Worm (Caenorhabditis elegans) whole organism, L4 larva: Measurements from ENCODE around the gene tebp-1.

Experiments
- F37D6.2 ChIP-seq: sonication (generic microtip); optimal IDR thresholded peaks from 2 replicates; lab custom pipeline; 2016; ENCODE audit warnings: mild to moderate bottlenecking, missing genetic modification characterization, missing compliant biosample characterization
- T26A8.4 ChIP-seq: fragments of 200-800 bp; sonication (Bioruptor generic); IDR thresholded peaks from 2 replicates; pipeline ENCODE4 v1.3.6; 2022; ENCODE audit warnings: missing genetic modification characterization, missing compliant biosample characterization
- Y105C5A.15 ChIP-seq: fragments of 200-800 bp; sonication (Bioruptor generic); IDR thresholded peaks from 2 replicates; pipeline ENCODE4 v1.3.6; 2022; ENCODE audit warnings: missing genetic modification characterization, missing compliant biosample characterization
- Y48G9A.11 ChIP-seq: fragments of 200-800 bp; sonication (Bioruptor generic); IDR thresholded peaks from 2 replicates; pipeline ENCODE4 v1.3.6; 2022; ENCODE audit warnings: missing genetic modification reagents, missing genetic modification characterization, missing compliant biosample characterization
- ZK337.2 ChIP-seq: fragments of 200-800 bp; sonication (Bioruptor generic); IDR thresholded peaks from 2 replicates; pipeline ENCODE4 v1.3.6; 2022; ENCODE audit warnings: missing genetic modification reagents, missing genetic modification characterization, missing compliant biosample characterization
- aha-1 ChIP-seq: fragments of 150-350 bp; peaks from one replicate; lab custom pipeline; 2014; ENCODE audit warnings: missing biosample characterization, missing genetic modification characterization
- ces-1 ChIP-seq: fragments of 150-350 bp; sonication (generic microtip); optimal IDR thresholded peaks from 4 replicates; lab custom pipeline; 2014; ENCODE audit warnings: missing biosample characterization, missing genetic modification reagents, missing genetic modification characterization
- cey-2 ChIP-seq: sonication (generic microtip); optimal IDR thresholded peaks from 3 replicates; lab custom pipeline; 2017; ENCODE audit warnings: missing genetic modification characterization, mild to moderate bottlenecking, missing compliant biosample characterization, antibody characterized with exemption, borderline replicate concordance; ENCODE audit not compliant: insufficient read depth
- daf-19 ChIP-seq: fragments of 200-800 bp; sonication (Bioruptor generic); conservative IDR thresholded peaks from 2 replicates; pipeline ENCODE4 v1.3.6; 2022; ENCODE audit warnings: missing genetic modification characterization, missing compliant biosample characterization
- dve-1 ChIP-seq: sonication (generic microtip); optimal IDR thresholded peaks from 2 replicates; lab custom pipeline; 2017; ENCODE audit warnings: antibody characterized with exemption, mild to moderate bottlenecking, missing genetic modification characterization, missing compliant biosample characterization; ENCODE audit not compliant: insufficient read depth
- egl-43 ChIP-seq: fragments of 200-800 bp; sonication (Bioruptor generic); IDR thresholded peaks from 2 replicates; pipeline ENCODE4 v1.3.6; 2022; ENCODE audit warnings: missing genetic modification reagents, missing genetic modification characterization, missing compliant biosample characterization
- fos-1 ChIP-seq: fragments of 150-350 bp; optimal IDR thresholded peaks from 2 replicates; lab custom pipeline; 2014; ENCODE audit warnings: missing biosample characterization, missing genetic modification characterization
- lin-29 ChIP-seq: fragments of 200-800 bp; sonication (Bioruptor generic); IDR thresholded peaks from 2 replicates; pipeline ENCODE4 v1.3.6; 2022; ENCODE audit warnings: missing genetic modification reagents, missing genetic modification characterization, missing compliant biosample characterization
- lin-38 ChIP-seq: fragments of 200-800 bp; sonication (Bioruptor generic); IDR thresholded peaks from 2 replicates; pipeline ENCODE4 v1.3.6; 2022; ENCODE audit warnings: missing genetic modification reagents, missing genetic modification characterization, missing compliant biosample characterization
- lir-3 ChIP-seq: sonication (generic microtip); optimal IDR thresholded peaks from 2 replicates; lab custom pipeline; 2016; ENCODE audit warnings: mild to moderate bottlenecking, missing genetic modification characterization, missing compliant biosample characterization
- lsy-2 ChIP-seq, 2 experiments: fragments of 150-350 bp in 1 of 2; sonication (generic microtip) in 1 of 2; optimal IDR thresholded peaks; 2 replicates each; lab custom pipeline; 2014 to 2017; ENCODE audit warnings: missing biosample characterization in 2 of 2, missing genetic modification characterization in 2 of 2
- madf-5 ChIP-seq, 2 experiments: fragments of 200-800 bp; sonication (Bioruptor generic); IDR thresholded peaks; 2 replicates each; pipeline ENCODE4 v1.3.6; 2022; ENCODE audit warnings: missing compliant biosample characterization in 2 of 2, missing genetic modification characterization in 2 of 2
- mep-1 ChIP-seq: fragments of 150-350 bp; sonication (generic microtip); optimal IDR thresholded peaks from 3 replicates; lab custom pipeline; 2014; ENCODE audit warnings: missing biosample characterization, missing genetic modification characterization
- mes-2 ChIP-seq: sonication (generic microtip); optimal IDR thresholded peaks from 2 replicates; lab custom pipeline; 2016; ENCODE audit warnings: missing genotype, mild to moderate bottlenecking, missing genetic modification characterization, missing compliant biosample characterization; ENCODE audit not compliant: poor library complexity, severe bottlenecking
- mxl-3 ChIP-seq: fragments of 200-800 bp; sonication (Bioruptor generic); optimal IDR thresholded peaks from 2 replicates; lab custom pipeline; 2018; ENCODE audit warnings: mild to moderate bottlenecking, missing genetic modification characterization, missing compliant biosample characterization
- nhr-10 ChIP-seq: fragments of 150-350 bp; optimal IDR thresholded peaks from 2 replicates; lab custom pipeline; 2014; ENCODE audit warnings: missing biosample characterization, missing genetic modification characterization
- nhr-77 ChIP-seq: fragments of 150-350 bp; optimal IDR thresholded peaks from 2 replicates; lab custom pipeline; 2014; ENCODE audit warnings: missing biosample characterization, missing genetic modification characterization
- php-3 ChIP-seq: fragments of 200-800 bp; sonication (Bioruptor generic); IDR thresholded peaks from 2 replicates; pipeline ENCODE4 v1.3.6; 2022; ENCODE audit warnings: missing genetic modification reagents, missing genetic modification characterization, missing compliant biosample characterization
- pqm-1 ChIP-seq: sonication (generic microtip); optimal IDR thresholded peaks from 2 replicates; lab custom pipeline; 2017; ENCODE audit warnings: missing biosample characterization, missing genetic modification characterization
- sdz-12 ChIP-seq: fragments of 200-800 bp; sonication (Bioruptor generic); optimal IDR thresholded peaks from 2 replicates; lab custom pipeline; 2018; ENCODE audit warnings: mild to moderate bottlenecking, missing genetic modification characterization, missing compliant biosample characterization
- set-16 ChIP-seq: fragments of 200-800 bp; sonication (Bioruptor generic); IDR thresholded peaks from 2 replicates; pipeline ENCODE4 v1.3.6; 2022; ENCODE audit warnings: missing genetic modification reagents, missing genetic modification characterization, missing compliant biosample characterization
- tra-1 ChIP-seq: fragments of 200-800 bp; sonication (Bioruptor generic); IDR thresholded peaks from 2 replicates; pipeline ENCODE4 v1.3.6; 2022; ENCODE audit warnings: missing genetic modification reagents, missing genetic modification characterization, missing compliant biosample characterization
- unc-130 ChIP-seq: sonication (generic microtip); optimal IDR thresholded peaks from 2 replicates; lab custom pipeline; 2016; ENCODE audit warnings: missing genetic modification reagents, missing genetic modification characterization, missing compliant biosample characterization
- vab-7 ChIP-seq: fragments of 200-800 bp; sonication (Bioruptor generic); IDR thresholded peaks from 2 replicates; pipeline ENCODE4 v1.3.6; 2022; ENCODE audit warnings: missing genetic modification reagents, missing genetic modification characterization, missing compliant biosample characterization
- ztf-11 ChIP-seq: fragments of 150-350 bp; optimal IDR thresholded peaks from 2 replicates; lab custom pipeline; 2014; ENCODE audit warnings: missing biosample characterization, missing genetic modification characterization

tebp-1 gene

DNA sequence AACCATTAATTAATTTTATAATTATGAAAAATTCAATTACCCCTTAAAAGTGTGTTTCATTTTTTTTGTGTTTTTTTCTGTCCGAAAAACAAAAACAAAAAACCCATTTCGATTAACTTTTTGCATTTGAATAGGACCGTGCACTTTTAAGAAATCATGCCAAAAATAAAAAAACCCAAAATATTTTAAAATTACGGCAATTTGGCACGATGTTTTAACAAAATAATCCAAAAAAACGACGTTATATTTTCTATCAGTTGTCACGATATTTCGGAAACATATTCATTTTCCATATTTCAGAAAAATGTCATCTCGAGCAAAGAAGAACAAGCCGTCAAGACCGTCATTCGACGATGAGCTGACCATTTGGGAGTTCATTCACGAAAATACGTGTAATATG lies at the start of gene tebp-1:
Gene tebp-1, plus strand, starts transcription at position 301 of the 400 bp plus-strand sequence.
- TF ChIP-seq ces-1 (GFP tag; lab: Kevin White, UChicago) (no peak), dve-1 (tag; lab: Kevin White, UChicago) (no peak)

DNA sequence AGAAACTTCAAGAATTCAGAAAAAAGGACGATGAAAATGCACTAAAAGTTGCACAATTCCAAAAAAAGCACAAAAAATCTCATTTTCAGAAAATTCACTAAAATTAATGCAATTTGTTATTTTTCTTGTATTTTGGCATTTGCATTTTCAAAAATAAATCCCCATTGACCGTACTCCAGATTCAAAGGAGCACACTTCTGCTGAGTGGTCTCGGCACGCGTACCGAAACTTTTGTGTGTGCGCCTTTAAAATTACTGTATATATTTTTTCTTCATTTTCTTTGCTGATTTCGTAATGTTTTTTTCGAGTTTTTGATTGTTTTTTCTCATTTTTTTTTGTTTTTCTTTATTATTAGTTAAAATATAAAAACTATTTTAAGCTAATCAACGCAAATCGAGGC lies 49.6 kb upstream of the tebp-1 start:
- TF ChIP-seq ZK337.2 (no peak), nhr-77 (tag; lab: Kevin White, UChicago) (no peak), mxl-3 (GFP tag; lab: Kevin White, UChicago) (no peak), lsy-2 (tag; optimal IDR thresholded peaks at IDR 0.05; lab: Kevin White, UChicago) (peak in 1 of 2 experiments; percentile 23), lin-38 (GFP tag; lab: Robert Waterston, UW) (0 out of 2 replicates have a peak, but pooled peaks have one; percentile 15), tra-1 (GFP tag; lab: Robert Waterston, UW) (no peak), T26A8.4 (GFP tag; lab: Robert Waterston, UW) (no peak), unc-130 (GFP tag; lab: Kevin White, UChicago) (peak; percentile 8)

DNA sequence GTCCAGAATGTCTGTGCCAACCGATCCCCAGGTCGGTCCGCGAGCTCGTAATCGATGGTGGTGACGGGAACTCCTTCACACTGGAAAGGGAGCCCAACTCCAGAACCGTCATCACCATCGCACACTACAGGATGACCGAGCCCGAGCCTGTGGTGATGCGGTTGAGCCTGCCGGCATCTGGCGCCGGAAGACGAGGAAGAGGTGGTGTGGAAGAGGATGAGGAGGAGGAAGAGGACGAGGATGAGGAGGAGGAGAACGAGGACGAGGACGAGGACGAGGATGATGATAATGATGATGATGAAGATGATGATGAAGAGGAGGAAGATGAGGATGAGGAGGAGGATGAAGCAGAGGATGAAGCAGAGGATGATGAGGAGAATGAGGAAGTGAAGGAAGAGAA lies 43.8 kb upstream of the tebp-1 start, which contains the start of gene Y54G11A.14:
Gene Y54G11A.14, plus strand, starts transcription at position 132 of the 400 bp plus-strand sequence.
- TF ChIP-seq fos-1 (no peak), vab-7 (no peak), set-16 (GFP tag; lab: Robert Waterston, UW) (peak; percentile 84), aha-1 (tag; lab: Kevin White, UChicago) (peak; percentile 11), Y105C5A.15 (GFP tag; lab: Robert Waterston, UW) (0 out of 2 replicates have a peak, but pooled peaks have one; percentile 20), egl-43 (GFP tag; lab: Robert Waterston, UW) (0 out of 2 replicates have a peak, but pooled peaks have one; percentile 22)
- TF ChIP-seq, all 104 proteins: peak for 4

ce11 chrII:14319227-14319626 lies 42.6 kb upstream of the tebp-1 start:
- no peak for TF ChIP-seq F37D6.2 (tag; lab: Kevin White, UChicago)
- peak; percentile 95 for TF ChIP-seq set-16 (GFP tag; lab: Robert Waterston, UW)
- TF ChIP-seq mep-1 (tag; lab: Kevin White, UChicago): no peak
- TF ChIP-seq nhr-10 (tag; lab: Kevin White, UChicago): no peak
- TF ChIP-seq aha-1 (tag; lab: Kevin White, UChicago): peak; percentile 4
- TF ChIP-seq madf-5 (GFP tag; IDR thresholded peaks at IDR 0.05; lab: Robert Waterston, UW): 0 out of 4 replicates have a peak, but pooled peaks of 1 of the 2 experiments have one; percentile 12
- no peak for TF ChIP-seq lir-3 (tag; lab: Kevin White, UChicago)
- TF ChIP-seq ztf-11: no peak
- no peak for TF ChIP-seq egl-43 (GFP tag; lab: Robert Waterston, UW)
- TF ChIP-seq sdz-12: no peak
- no peak for TF ChIP-seq cey-2 (tag; lab: Kevin White, UChicago)
- no peak for TF ChIP-seq php-3 (GFP tag; lab: Robert Waterston, UW)
- TF ChIP-seq pqm-1 (tag; lab: Kevin White, UChicago): no peak
- no peak for TF ChIP-seq daf-19 (GFP tag; lab: Robert Waterston, UW)
- TF ChIP-seq lin-29 (GFP tag; lab: Robert Waterston, UW): no peak

DNA sequence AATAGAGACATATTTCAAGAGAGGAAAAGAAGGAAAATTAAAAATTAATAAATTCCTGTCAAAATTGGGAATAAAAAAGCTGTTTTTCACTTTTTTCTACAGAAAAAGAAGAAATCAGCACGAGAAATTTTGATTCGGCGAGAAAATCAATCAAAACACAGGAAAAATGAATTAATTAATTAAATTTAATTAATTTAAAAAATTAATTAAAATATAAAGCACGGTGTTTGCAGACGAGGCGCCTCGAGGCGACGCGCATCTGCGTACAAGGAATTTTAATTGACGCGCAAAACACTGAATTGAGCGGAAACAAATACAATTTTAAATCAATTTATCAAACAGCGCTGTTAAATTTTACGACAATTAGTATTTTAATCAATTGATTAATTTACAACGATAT lies 40.6 kb upstream of the tebp-1 start:
- no peak for TF ChIP-seq mxl-3 (GFP tag; lab: Kevin White, UChicago)
- TF ChIP-seq mes-2 (tag; lab: Kevin White, UChicago): peak; percentile 27
- TF ChIP-seq lin-38 (GFP tag; lab: Robert Waterston, UW): peak; percentile 39; the same call in 1 of the 2 replicates
- TF ChIP-seq T26A8.4 (GFP tag; lab: Robert Waterston, UW): no peak

DNA sequence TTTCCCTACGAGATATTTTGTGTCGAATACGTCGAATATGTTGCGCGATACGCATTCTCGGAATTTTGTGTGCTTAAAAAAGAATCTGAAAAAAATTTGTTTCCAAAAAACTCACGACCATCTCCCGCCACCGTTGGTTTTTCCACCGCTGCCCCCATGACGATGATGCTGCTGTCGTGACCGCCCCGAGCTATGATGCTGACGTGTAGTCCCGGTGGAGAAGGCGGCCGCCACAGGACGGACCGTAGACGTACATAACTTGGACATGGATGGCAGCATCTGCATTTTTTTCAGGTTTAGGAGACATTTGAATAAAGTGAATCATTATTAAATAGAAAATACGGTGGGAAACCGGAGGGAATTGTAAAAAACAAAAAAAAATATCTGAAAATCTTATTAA lies 17.7 kb upstream of the tebp-1 start, which contains the start of gene ddl-3:
Gene ddl-3, minus strand, starts transcription at position 289 of the 400 bp plus-strand sequence.
- TF ChIP-seq set-16 (GFP tag; lab: Robert Waterston, UW) (peak; percentile 31; the same call in 1 of the 2 replicates), Y48G9A.11 (GFP tag; lab: Robert Waterston, UW) (0 out of 2 replicates have a peak, but pooled peaks have one; percentile 55)
